Fruit fly (Drosophila melanogaster): Measurements from ENCODE around the gene CG43135.

DNA sequence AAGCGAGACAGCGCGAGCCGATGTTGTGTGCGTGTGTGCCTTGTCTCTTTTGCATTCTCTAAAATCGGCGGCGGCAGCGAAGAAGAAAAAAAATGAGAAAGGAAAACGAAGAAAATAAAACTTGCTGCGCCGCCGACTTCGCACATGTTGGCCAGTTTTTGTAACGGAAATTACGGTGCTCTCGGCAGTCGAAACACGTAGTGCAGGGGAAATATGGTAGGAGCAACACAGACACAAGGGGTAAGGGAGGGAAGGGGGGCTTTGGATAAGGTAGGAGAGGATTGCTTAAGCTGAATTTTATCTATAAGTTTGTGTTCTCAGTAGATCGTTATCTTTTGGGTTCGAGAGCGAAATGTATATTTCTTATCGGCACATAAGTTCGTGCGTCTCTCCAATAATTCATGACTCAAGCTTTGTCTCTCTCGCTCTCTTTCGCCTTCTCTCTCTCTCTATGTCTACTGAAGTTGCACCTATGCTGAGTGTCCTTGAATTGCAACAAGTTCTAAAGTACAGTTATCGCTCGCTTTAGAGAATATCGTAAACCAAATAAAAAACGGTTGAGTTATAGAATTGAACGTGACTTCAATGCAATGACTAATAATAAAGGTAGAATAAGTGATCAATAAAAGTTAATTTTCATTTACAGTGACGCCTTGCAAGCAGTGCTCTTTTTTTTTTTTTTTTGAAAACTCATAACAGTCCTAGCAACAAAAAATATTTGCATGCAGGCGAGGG is 44.3 kb upstream of the CG43135 start:
- TF ChIP-seq CG8478 (optimal IDR thresholded peaks at IDR 0.05), result no peak
- no peak for TF ChIP-seq CTCF (optimal IDR thresholded peaks at IDR 0.05)

Measured in S2 (cell line).